Worm (Caenorhabditis elegans) whole organism, L4/young adult: ENCODE data around the gene Y47D7A.19.

Experiments
- W03F9.2 ChIP-seq: fragments of 150-350 bp; optimal IDR thresholded peaks from 2 replicates; lab custom pipeline; 2014; ENCODE audit warnings: missing biosample characterization, missing genetic modification characterization
- dao-5 ChIP-seq: sonication (generic microtip); optimal IDR thresholded peaks from 2 replicates; lab custom pipeline; 2016; ENCODE audit warnings: missing genotype, missing genetic modification characterization, moderate library complexity, missing compliant biosample characterization
- him-1 ChIP-seq: sonication (generic microtip); optimal IDR thresholded peaks from 2 replicates; lab custom pipeline; 2016; ENCODE audit warnings: missing genotype, missing genetic modification reagents, missing genetic modification characterization, missing compliant biosample characterization

DNA sequence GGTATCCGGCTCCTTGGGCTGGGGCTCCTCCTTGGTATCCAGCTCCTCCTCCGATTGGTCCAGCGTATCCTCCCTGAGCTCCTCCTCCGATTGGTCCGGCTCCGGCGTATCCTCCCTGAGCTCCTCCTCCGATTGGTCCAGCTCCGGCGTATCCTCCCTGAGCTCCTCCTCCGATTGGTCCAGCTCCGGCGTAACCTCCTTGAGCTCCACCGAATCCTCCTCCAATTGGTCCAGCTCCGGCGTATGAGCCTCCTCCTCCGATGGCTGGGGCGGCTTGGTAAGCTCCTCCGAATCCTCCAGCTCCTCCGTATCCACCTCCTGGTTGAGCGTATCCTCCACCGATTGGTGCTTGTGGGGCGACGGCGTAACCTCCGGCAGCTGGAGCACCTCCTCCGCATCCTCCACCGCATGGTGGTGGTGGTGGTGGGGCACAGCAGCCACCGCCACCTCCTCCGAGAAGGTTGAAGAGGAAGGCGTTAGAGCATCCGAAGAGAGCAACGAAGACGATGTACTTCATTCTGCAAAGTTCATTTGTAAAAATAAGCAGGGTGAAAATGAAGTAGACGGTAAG lies 11.3 kb downstream of the Y47D7A.19 start, which contains the start of gene Y47D7A.13:
- TF ChIP-seq W03F9.2 (tag; lab: Kevin White, UChicago) (no peak), him-1 (tag; lab: Kevin White, UChicago) (no peak), dao-5 (no peak)
